Worm (Caenorhabditis elegans): Measurements from ENCODE around the gene rps-28.

The rps-28 gene

ce11 chrIV:1626342-1626855 lies 33.1 kb upstream of the rps-28 start, which contains the start of gene nhr-146:
Gene nhr-146 (plus strand): TSS chrIV:1626805.
- TF ChIP-seq unc-55 (GFP tag; optimal IDR thresholded peaks at IDR 0.05) = no peak
- TF ChIP-seq gmeb-1 (tag; optimal IDR thresholded peaks at IDR 0.05) = no peak
- no peak for TF ChIP-seq nhr-237 (tag; optimal IDR thresholded peaks at IDR 0.05)
- TF ChIP-seq lin-39 (tag; optimal IDR thresholded peaks at IDR 0.05) = no peak
- no peak for TF ChIP-seq aly-2 (tag; optimal IDR thresholded peaks at IDR 0.05)
- TF ChIP-seq sem-4 (tag; optimal IDR thresholded peaks at IDR 0.05) = no peak
- TF ChIP-seq mab-5 (tag; optimal IDR thresholded peaks at IDR 0.05) = no peak
- no peak for TF ChIP-seq dmd-4 (tag; optimal IDR thresholded peaks at IDR 0.05)
- no peak for TF ChIP-seq ceh-82 (tag; optimal IDR thresholded peaks at IDR 0.05)
- no peak for TF ChIP-seq nhr-6 (tag; optimal IDR thresholded peaks at IDR 0.05)
- TF ChIP-seq peb-1 (tag; optimal IDR thresholded peaks at IDR 0.05) = no peak

ce11 chrIV:1628281-1628680 lies 31.2 kb upstream of the rps-28 start:
- TF ChIP-seq ztf-4 (tag; optimal IDR thresholded peaks at IDR 0.05) (no peak), nhr-11 (tag; optimal IDR thresholded peaks at IDR 0.05) (no peak)

ce11 chrIV:1628730-1629129 lies 30.8 kb upstream of the rps-28 start:
- TF ChIP-seq nhr-25 (tag; optimal IDR thresholded peaks at IDR 0.05) = no peak
- no peak for TF ChIP-seq nhr-77 (tag; optimal IDR thresholded peaks at IDR 0.05)
- no peak for TF ChIP-seq snpc-4 (tag; optimal IDR thresholded peaks at IDR 0.05)
- no peak for TF ChIP-seq lin-13 (GFP tag; optimal IDR thresholded peaks at IDR 0.05)
- TF ChIP-seq sma-9 (GFP tag; optimal IDR thresholded peaks at IDR 0.05) = no peak
- TF ChIP-seq sma-9 (tag; optimal IDR thresholded peaks at IDR 0.05) = no peak
- TF ChIP-seq lin-11 (tag; optimal IDR thresholded peaks at IDR 0.05) = no peak
- no peak for TF ChIP-seq ztf-4 (tag; optimal IDR thresholded peaks at IDR 0.05)
- TF ChIP-seq nhr-10 (tag; optimal IDR thresholded peaks at IDR 0.05) = no peak
- no peak for TF ChIP-seq nhr-11 (tag; optimal IDR thresholded peaks at IDR 0.05)
- TF ChIP-seq ztf-1 (GFP tag; conservative IDR thresholded peaks at IDR 0.05) = no peak
- no peak for TF ChIP-seq mbf-1 (tag; optimal IDR thresholded peaks at IDR 0.05)
- no peak for TF ChIP-seq unc-55 (GFP tag; optimal IDR thresholded peaks at IDR 0.05)
- no peak for TF ChIP-seq dmd-4 (tag; optimal IDR thresholded peaks at IDR 0.05)
- TF ChIP-seq nhr-23 (tag; optimal IDR thresholded peaks at IDR 0.05) = no peak
- TF ChIP-seq nhr-12 (tag; optimal IDR thresholded peaks at IDR 0.05) = no peak

ce11 chrIV:1631651-1632050 lies 27.8 kb upstream of the rps-28 start, which contains the start of gene cpg-24:
Gene cpg-24 (plus strand): TSS chrIV:1631951.
- TF ChIP-seq lin-39 (tag; optimal IDR thresholded peaks at IDR 0.05) = no peak

ce11 chrIV:1632593-1632992 lies 26.9 kb upstream of the rps-28 start:
- no peak for TF ChIP-seq sma-3 (GFP tag; optimal IDR thresholded peaks at IDR 0.05)
- TF ChIP-seq ceh-16 (tag; optimal IDR thresholded peaks at IDR 0.05) = no peak
- no peak for TF ChIP-seq lin-11 (tag; optimal IDR thresholded peaks at IDR 0.05)
- no peak for TF ChIP-seq lin-13 (GFP tag; optimal IDR thresholded peaks at IDR 0.05)
- TF ChIP-seq ZK546.5 (tag; optimal IDR thresholded peaks at IDR 0.05) = no peak
- TF ChIP-seq mdl-1 (tag; optimal IDR thresholded peaks at IDR 0.05) = no peak
- no peak for TF ChIP-seq ama-1 (optimal IDR thresholded peaks at IDR 0.05)
- no peak for TF ChIP-seq snpc-4 (tag; optimal IDR thresholded peaks at IDR 0.05)
- TF ChIP-seq fos-1 (tag; optimal IDR thresholded peaks at IDR 0.05) = no peak
- no peak for TF ChIP-seq nhr-23 (tag; optimal IDR thresholded peaks at IDR 0.05)
- TF ChIP-seq nhr-77 (tag; optimal IDR thresholded peaks at IDR 0.05) = no peak

- TF ChIP-seq elt-3 (tag; optimal IDR thresholded peaks at IDR 0.05) = no peak
- TF ChIP-seq F13H6.1 (tag; optimal IDR thresholded peaks at IDR 0.05) = no peak
- TF ChIP-seq aly-2 (tag; optimal IDR thresholded peaks at IDR 0.05) = no peak
- no peak for TF ChIP-seq nhr-23 (tag; optimal IDR thresholded peaks at IDR 0.05)
- TF ChIP-seq sma-9 (GFP tag; optimal IDR thresholded peaks at IDR 0.05) = no peak
- no peak for TF ChIP-seq sma-9 (tag; optimal IDR thresholded peaks at IDR 0.05)
- TF ChIP-seq fos-1 (tag; optimal IDR thresholded peaks at IDR 0.05) = no peak
- TF ChIP-seq sma-3 (GFP tag; optimal IDR thresholded peaks at IDR 0.05) = no peak
- no peak for TF ChIP-seq gmeb-1 (tag; optimal IDR thresholded peaks at IDR 0.05)
- no peak for TF ChIP-seq ama-1 (optimal IDR thresholded peaks at IDR 0.05)
- no peak for TF ChIP-seq nhr-12 (tag; optimal IDR thresholded peaks at IDR 0.05)
- no peak for TF ChIP-seq ztf-4 (tag; optimal IDR thresholded peaks at IDR 0.05)
- no peak for TF ChIP-seq C34F6.9 (tag; optimal IDR thresholded peaks at IDR 0.05)
Observed at ce11 chrIV:1633445-1633844, 26.0 kb upstream of the rps-28 start, which contains the start of gene Y41D4B.6. Gene Y41D4B.6 (plus strand): TSS chrIV:1633745.
